Fruit fly (Drosophila melanogaster) whole organism, prepupa: ENCODE results near the gene CG14174.
A peak's percentile ranks its signal among the peaks of the same experiment; 100 is the strongest.

Experiments
- CG11762 ChIP-seq: fragments of 200-800 bp; sonication (Bioruptor generic); optimal IDR thresholded peaks from 3 replicates; lab custom pipeline; 2016; ENCODE audit warnings: missing biosample characterization, missing genetic modification characterization; ENCODE audit not compliant: insufficient read depth
- CG1621 ChIP-seq: fragments of 200-800 bp; sonication (Bioruptor generic); optimal IDR thresholded peaks from 3 replicates; lab custom pipeline; 2018; ENCODE audit warnings: missing biosample characterization, mild to moderate bottlenecking, missing genetic modification characterization
- CG31627 ChIP-seq: fragments of 200-800 bp; sonication (Bioruptor generic); optimal IDR thresholded peaks from 3 replicates; lab custom pipeline; 2016; ENCODE audit warnings: missing biosample characterization, missing genetic modification characterization
- CG32006 ChIP-seq: fragments of 200-800 bp; sonication (Bioruptor generic); optimal IDR thresholded peaks from 3 replicates; lab custom pipeline; 2017; ENCODE audit warnings: missing biosample characterization, mild to moderate bottlenecking, missing genetic modification characterization
- CG34406 ChIP-seq: fragments of 200-800 bp; sonication (Bioruptor generic); optimal IDR thresholded peaks from 3 replicates; lab custom pipeline; 2016; ENCODE audit warnings: missing biosample characterization, missing genetic modification characterization
- CG3919 ChIP-seq: fragments of 200-800 bp; sonication (Bioruptor generic); optimal IDR thresholded peaks from 3 replicates; lab custom pipeline; 2016; ENCODE audit warnings: missing biosample characterization, missing genetic modification characterization
- CG4318 ChIP-seq: fragments of 200-800 bp; sonication (Bioruptor generic); optimal IDR thresholded peaks from 3 replicates; lab custom pipeline; 2017; ENCODE audit warnings: missing biosample characterization, mild to moderate bottlenecking, missing genetic modification characterization
- CG6163 ChIP-seq: fragments of 200-800 bp; sonication (Bioruptor generic); IDR thresholded peaks from 3 replicates; pipeline ENCODE4 v1.3.6; 2022; ENCODE audit warnings: missing biosample characterization, missing genetic modification characterization
- CG6854 ChIP-seq: fragments of 200-800 bp; sonication (Bioruptor generic); optimal IDR thresholded peaks from 2 replicates; lab custom pipeline; 2017; ENCODE audit warnings: missing biosample characterization, mild to moderate bottlenecking, missing genetic modification characterization
- CG7368 ChIP-seq: fragments of 200-800 bp; sonication (Bioruptor generic); optimal IDR thresholded peaks from 3 replicates; lab custom pipeline; 2016; ENCODE audit warnings: missing biosample characterization, missing genetic modification characterization
- CG8319 ChIP-seq: fragments of 200-800 bp; sonication (Bioruptor generic); optimal IDR thresholded peaks from 3 replicates; lab custom pipeline; 2016; ENCODE audit warnings: missing biosample characterization, missing genetic modification characterization
- CG9139 ChIP-seq: fragments of 200-800 bp; sonication (Bioruptor generic); optimal IDR thresholded peaks from 3 replicates; lab custom pipeline; 2017; ENCODE audit warnings: missing biosample characterization, mild to moderate bottlenecking, missing genetic modification characterization
- Eip75B ChIP-seq: fragments of 200-800 bp; sonication (Bioruptor generic); optimal IDR thresholded peaks from 3 replicates; lab custom pipeline; 2016; ENCODE audit warnings: missing biosample characterization, missing genetic modification characterization
- Eip78C ChIP-seq: fragments of 200-800 bp; sonication (Bioruptor generic); peaks from one replicate; lab custom pipeline; 2016; ENCODE audit warnings: missing biosample characterization, missing genetic modification characterization
- Ets96B ChIP-seq: fragments of 200-800 bp; optimal IDR thresholded peaks from 2 replicates; lab custom pipeline; 2019; ENCODE audit warnings: missing biosample characterization, mild to moderate bottlenecking, missing genetic modification characterization, moderate library complexity
- Gug ChIP-seq: fragments of 200-800 bp; sonication (Bioruptor generic); IDR thresholded peaks from 2 replicates; pipeline ENCODE4 v1.3.6; 2022; ENCODE audit warnings: missing biosample characterization, missing genetic modification characterization
- Hr38 ChIP-seq: sonication (Bioruptor generic); optimal IDR thresholded peaks from 2 replicates; lab custom pipeline; 2016; ENCODE audit warnings: missing biosample characterization, missing genetic modification characterization
- Hr4 ChIP-seq: fragments of 200-800 bp; sonication (Bioruptor generic); optimal IDR thresholded peaks from 3 replicates; lab custom pipeline; 2016; ENCODE audit warnings: missing biosample characterization, missing genetic modification characterization
- Lpt ChIP-seq: fragments of 200-800 bp; sonication (Bioruptor generic); optimal IDR thresholded peaks from 3 replicates; lab custom pipeline; 2016; ENCODE audit warnings: missing biosample characterization, missing genetic modification characterization
- OdsH ChIP-seq: fragments of 200-800 bp; sonication (Bioruptor generic); optimal IDR thresholded peaks from 3 replicates; lab custom pipeline; 2016; ENCODE audit warnings: missing biosample characterization, missing genetic modification characterization
- Sox102F ChIP-seq: fragments of 200-800 bp; sonication (Bioruptor generic); optimal IDR thresholded peaks from 2 replicates; lab custom pipeline; 2016; ENCODE audit warnings: missing biosample characterization, mild to moderate bottlenecking, missing genetic modification characterization
- Sox14 ChIP-seq: fragments of 200-800 bp; sonication (Bioruptor generic); optimal IDR thresholded peaks from 3 replicates; lab custom pipeline; 2016; ENCODE audit warnings: missing biosample characterization, missing genetic modification characterization
- Sox15 ChIP-seq: fragments of 200-800 bp; sonication (Bioruptor generic); optimal IDR thresholded peaks from 3 replicates; lab custom pipeline; 2016; ENCODE audit warnings: missing biosample characterization, missing genetic modification characterization
- achi ChIP-seq: fragments of 200-800 bp; sonication (Bioruptor generic); optimal IDR thresholded peaks from 3 replicates; lab custom pipeline; 2016; ENCODE audit warnings: missing biosample characterization, missing genetic modification characterization
- acj6 ChIP-seq: fragments of 200-800 bp; sonication (Bioruptor generic); optimal IDR thresholded peaks from 3 replicates; lab custom pipeline; 2016; ENCODE audit warnings: missing biosample characterization, missing genetic modification characterization
- cyc ChIP-seq: fragments of 200-800 bp; sonication (Bioruptor generic); optimal IDR thresholded peaks from 3 replicates; lab custom pipeline; 2016; ENCODE audit warnings: missing biosample characterization, missing genetic modification characterization
- dac ChIP-seq: fragments of 200-800 bp; sonication (Bioruptor generic); optimal IDR thresholded peaks from 2 replicates; lab custom pipeline; 2017; ENCODE audit warnings: missing biosample characterization, mild to moderate bottlenecking, missing genetic modification characterization
- dsx ChIP-seq: fragments of 200-800 bp; optimal IDR thresholded peaks from 3 replicates; lab custom pipeline; 2019; ENCODE audit warnings: missing biosample characterization, mild to moderate bottlenecking, missing genetic modification characterization, moderate library complexity; ENCODE audit not compliant: poor library complexity, severe bottlenecking
- eg ChIP-seq: fragments of 200-800 bp; sonication (Bioruptor generic); IDR thresholded peaks from 3 replicates; pipeline ENCODE4 v1.3.6; 2022; ENCODE audit warnings: missing biosample characterization, missing genetic modification characterization
- fd85E ChIP-seq: fragments of 200-800 bp; sonication (Bioruptor generic); optimal IDR thresholded peaks from 3 replicates; lab custom pipeline; 2016; ENCODE audit warnings: missing biosample characterization, missing genetic modification characterization
- fkh ChIP-seq: fragments of 200-800 bp; sonication (Bioruptor generic); optimal IDR thresholded peaks from 3 replicates; lab custom pipeline; 2017; ENCODE audit warnings: missing biosample characterization, mild to moderate bottlenecking, missing genetic modification characterization, moderate library complexity
- lz ChIP-seq: fragments of 200-800 bp; sonication (Bioruptor generic); optimal IDR thresholded peaks from 3 replicates; lab custom pipeline; 2016; ENCODE audit warnings: missing biosample characterization, missing genetic modification characterization
- net ChIP-seq: fragments of 200-800 bp; sonication (Bioruptor generic); optimal IDR thresholded peaks from 3 replicates; lab custom pipeline; 2016; ENCODE audit warnings: missing biosample characterization, missing genetic modification characterization
- pdm3 ChIP-seq: fragments of 200-800 bp; sonication (Bioruptor generic); optimal IDR thresholded peaks from 3 replicates; lab custom pipeline; 2016; ENCODE audit warnings: missing biosample characterization, missing genetic modification characterization
- ss ChIP-seq, 2 experiments: fragments of 200-800 bp; sonication (Bioruptor generic); optimal IDR thresholded peaks; 2 replicates in 1 of 2; 3 replicates in 1 of 2; lab custom pipeline; 2017 to 2018; ENCODE audit warnings: mild to moderate bottlenecking in 2 of 2, missing biosample characterization in 2 of 2, missing genetic modification characterization in 2 of 2, moderate library complexity in 1 of 2
- svp ChIP-seq: fragments of 200-800 bp; sonication (Bioruptor generic); peaks from one replicate; lab custom pipeline; 2016; ENCODE audit warnings: missing biosample characterization, missing genetic modification characterization
- vri ChIP-seq: fragments of 200-800 bp; sonication (Bioruptor generic); optimal IDR thresholded peaks from 3 replicates; lab custom pipeline; 2016; ENCODE audit warnings: missing biosample characterization, mild to moderate bottlenecking, missing genetic modification characterization

Gene CG14174

DNA sequence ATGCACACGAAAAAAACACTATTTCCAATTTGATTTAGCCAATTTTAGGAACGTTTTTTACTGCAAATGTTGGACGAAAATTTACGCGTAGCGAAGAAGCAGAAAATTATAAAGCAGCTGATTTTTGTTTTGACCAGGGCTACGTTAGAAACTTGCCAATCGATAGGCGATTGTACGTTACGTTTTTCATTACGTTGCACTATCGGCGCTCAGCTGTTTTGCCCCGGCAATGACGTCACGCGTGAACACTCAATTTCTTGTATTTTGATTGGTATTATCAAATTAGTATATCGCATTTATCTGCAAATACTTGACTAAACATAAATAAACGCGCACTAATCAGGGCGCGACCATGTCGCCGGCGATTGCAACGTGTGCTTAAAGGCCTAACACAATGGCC, 40.1 kb upstream of the CG14174 start, which contains the start of the genes fry and CG16717:
TSS of gene fry (minus strand) at position 110 of the 400 bp plus-strand sequence.
TSS of gene CG16717 (plus strand) at position 208 of the 400 bp plus-strand sequence.
- peak; percentile 7 for TF ChIP-seq Eip78C (GFP tag; lab: Kevin White, UChicago)
- no peak for TF ChIP-seq CG34406
- TF ChIP-seq vri (GFP tag; lab: Kevin White, UChicago) = peak; percentile 47
- no peak for TF ChIP-seq Sox102F (GFP tag; lab: Kevin White, UChicago)
- TF ChIP-seq eg (GFP tag; lab: Robert Waterston, UW) = no peak
- no peak for TF ChIP-seq CG32006

DNA sequence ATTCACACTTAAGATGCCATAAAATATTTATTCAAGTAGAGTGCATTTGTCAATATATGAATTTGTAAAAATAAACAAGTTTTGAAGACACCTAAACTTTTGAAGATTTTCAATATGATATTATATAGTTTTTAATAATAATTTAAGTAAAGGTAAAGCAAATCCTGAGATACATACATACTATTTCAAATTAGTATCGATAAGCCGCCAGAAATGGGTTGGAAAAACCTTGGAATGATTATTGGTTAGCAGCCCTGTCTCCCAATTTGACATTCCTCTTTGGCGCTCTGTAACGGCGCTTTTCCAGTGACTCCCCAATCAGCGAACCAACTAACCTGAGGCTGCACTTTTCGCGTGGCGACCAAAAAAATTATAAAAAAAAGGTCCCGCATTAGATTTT, 38.2 kb upstream of the CG14174 start, which contains the start of gene alphaTub67C:
TSS of gene alphaTub67C (plus strand) at position 301 of the 400 bp plus-strand sequence.
- TF ChIP-seq CG1621 (tag; lab: Kevin White, UChicago) = no peak
- no peak for TF ChIP-seq CG9139 (GFP tag; lab: Kevin White, UChicago)
- no peak for TF ChIP-seq CG4318 (GFP tag; lab: Kevin White, UChicago)
- TF ChIP-seq CG32006 = no peak
- no peak for TF ChIP-seq CG7368 (GFP tag; lab: Kevin White, UChicago)
- no peak for TF ChIP-seq Gug (GFP tag; lab: Robert Waterston, UW)
- TF ChIP-seq CG11762 (GFP tag; lab: Kevin White, UChicago) = no peak
- no peak for TF ChIP-seq Sox102F (GFP tag; lab: Kevin White, UChicago)
- TF ChIP-seq dsx (GFP tag; lab: Kevin White, UChicago) = no peak
- TF ChIP-seq Eip78C (GFP tag; lab: Kevin White, UChicago) = no peak
- TF ChIP-seq CG34406 = no peak
- no peak for TF ChIP-seq dac (GFP tag; lab: Kevin White, UChicago)
- TF ChIP-seq Eip75B (GFP tag; lab: Kevin White, UChicago) = no peak

DNA sequence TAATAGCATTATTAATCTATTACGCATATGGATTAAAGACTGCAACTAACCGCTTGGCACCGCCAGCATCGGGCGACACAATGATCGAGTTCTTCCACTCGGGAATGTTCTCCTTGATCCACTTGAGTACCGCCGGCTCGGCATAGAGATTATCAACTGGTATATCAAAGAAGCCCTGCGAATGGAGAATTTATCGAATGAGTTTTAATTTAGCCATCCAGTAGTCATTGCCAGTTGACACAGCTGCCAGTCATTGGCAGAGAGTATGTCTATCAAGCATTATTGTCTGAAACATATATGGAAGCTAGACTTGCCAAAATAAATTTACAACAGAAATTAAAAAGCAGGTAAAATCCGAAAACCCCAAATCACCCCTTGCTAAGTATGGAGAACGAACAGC, 34.3 kb upstream of the CG14174 start, which contains the start of gene CG16719:
TSS of gene CG16719 (plus strand) at position 301 of the 400 bp plus-strand sequence.
- no peak for TF ChIP-seq vri (GFP tag; lab: Kevin White, UChicago)
- TF ChIP-seq, all 60 proteins: peak for 0

DNA sequence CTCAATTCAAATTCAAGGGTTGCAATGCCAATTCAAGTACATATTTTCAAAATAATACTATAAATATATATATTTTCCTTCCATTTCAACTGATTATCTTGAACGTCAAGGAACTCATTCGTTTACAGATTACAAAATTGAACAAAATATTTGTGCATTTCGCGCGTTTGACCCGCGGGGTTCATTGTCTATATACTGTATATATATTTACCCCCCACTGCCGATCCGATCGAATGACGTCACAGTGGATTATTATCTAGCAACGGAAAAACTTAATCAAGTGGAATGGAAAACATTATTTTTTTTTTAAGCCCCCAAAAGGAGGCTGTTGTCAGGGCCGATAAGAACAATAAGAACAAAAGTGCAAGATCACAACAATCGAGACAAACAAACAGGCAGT, 31.6 kb upstream of the CG14174 start:
- TF ChIP-seq Ets96B (tag; lab: Kevin White, UChicago) = no peak
- no peak for TF ChIP-seq fd85E (GFP tag; lab: Kevin White, UChicago)
- no peak for TF ChIP-seq Hr4 (GFP tag; lab: Kevin White, UChicago)
- TF ChIP-seq CG6163 (GFP tag; lab: Robert Waterston, UW) = no peak
- no peak for TF ChIP-seq CG4318 (GFP tag; lab: Kevin White, UChicago)
- TF ChIP-seq cyc (GFP tag; lab: Kevin White, UChicago) = no peak
- TF ChIP-seq net (GFP tag; lab: Kevin White, UChicago) = no peak
- TF ChIP-seq svp (GFP tag; lab: Kevin White, UChicago) = peak; percentile 95

DNA sequence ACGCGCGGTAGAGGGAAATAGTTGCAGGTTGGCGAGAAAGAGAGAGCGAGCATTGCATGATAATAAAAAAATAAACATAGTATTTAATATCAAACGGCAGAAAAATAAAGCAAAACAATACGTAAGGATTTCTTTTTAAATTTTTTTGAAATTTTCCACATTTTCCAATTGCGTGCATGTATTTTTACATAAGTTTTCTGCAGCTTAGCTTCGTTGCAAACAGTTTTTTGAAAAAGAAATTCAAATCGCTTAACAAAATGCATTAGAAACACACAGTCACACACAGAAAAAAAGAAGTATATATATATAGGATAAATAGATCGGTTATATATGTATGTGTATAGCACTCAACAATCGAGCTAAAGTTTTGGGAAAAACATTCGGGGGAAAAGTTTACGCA, 30.5 kb upstream of the CG14174 start:
- no peak for TF ChIP-seq Sox15 (GFP tag; lab: Kevin White, UChicago)

DNA sequence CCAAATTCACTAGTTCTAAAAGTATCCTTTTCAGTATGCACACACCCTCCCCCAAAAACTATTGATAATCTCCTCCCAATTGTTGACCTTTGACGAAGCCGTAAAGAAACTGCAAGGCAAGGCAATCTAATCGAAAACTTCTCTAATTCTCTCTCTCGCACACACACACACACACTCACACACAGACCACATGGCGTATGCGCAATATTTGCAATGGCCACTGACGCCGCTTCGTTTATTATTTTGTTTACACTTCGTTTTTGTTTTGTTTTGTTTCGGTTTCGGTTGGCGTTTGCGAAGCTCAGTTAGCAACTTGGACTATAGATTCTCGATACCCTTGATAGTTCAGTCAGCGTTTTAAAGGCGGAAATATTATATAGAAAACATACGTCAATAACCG, 29.3 kb upstream of the CG14174 start:
- TF ChIP-seq fkh (GFP tag; lab: Kevin White, UChicago) = peak; percentile 63
- no peak for TF ChIP-seq CG31627
- TF ChIP-seq acj6 = no peak

DNA sequence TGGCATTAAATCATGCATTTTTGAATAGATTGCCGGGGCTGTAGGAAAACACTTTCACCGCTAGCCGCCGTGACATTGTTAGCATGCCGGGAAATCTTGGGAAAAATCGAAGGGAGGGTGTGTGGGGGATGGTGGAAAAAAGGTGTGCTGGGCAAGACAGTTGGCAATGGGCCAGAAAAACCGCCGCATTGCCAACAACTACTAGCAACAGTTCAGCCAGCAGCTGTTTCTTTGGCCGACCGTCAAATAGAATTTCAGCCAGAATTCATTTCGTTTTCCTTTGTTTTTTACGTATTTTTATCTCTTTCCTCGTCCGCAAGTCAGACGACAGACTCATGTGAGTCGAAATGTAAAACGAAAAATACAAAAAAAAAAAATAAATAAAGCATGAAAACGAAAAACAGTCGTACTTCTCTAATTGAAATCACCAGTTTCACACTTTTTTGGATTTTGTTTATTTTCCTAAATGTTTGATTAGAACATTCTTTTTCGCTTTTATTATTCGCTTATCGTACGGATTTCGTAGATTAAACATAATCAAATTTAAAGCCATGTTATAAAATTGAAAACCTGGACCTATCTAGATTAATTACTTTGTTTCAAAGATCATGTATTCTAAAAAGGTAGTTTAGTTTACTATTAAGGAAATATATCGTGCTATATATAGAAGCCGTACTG, 28.2 kb upstream of the CG14174 start:
- TF ChIP-seq achi (GFP tag; lab: Kevin White, UChicago) (no peak), lz (GFP tag; lab: Kevin White, UChicago) (peak; percentile 12), ss (GFP tag; optimal IDR thresholded peaks at IDR 0.05; lab: Kevin White, UChicago) (no peak), Sox102F (GFP tag; lab: Kevin White, UChicago) (no peak), pdm3 (GFP tag; lab: Kevin White, UChicago) (no peak), eg (GFP tag; lab: Robert Waterston, UW) (0 out of 3 replicates have a peak, but pooled peaks have one; percentile 44), Sox14 (GFP tag; lab: Kevin White, UChicago) (peak; percentile 0), svp (GFP tag; lab: Kevin White, UChicago) (no peak), fd85E (GFP tag; lab: Kevin White, UChicago) (no peak), Lpt (GFP tag; lab: Kevin White, UChicago) (no peak), cyc (GFP tag; lab: Kevin White, UChicago) (no peak), fkh (GFP tag; lab: Kevin White, UChicago) (no peak), OdsH (peak; percentile 5), CG6854 (no peak), dac (GFP tag; lab: Kevin White, UChicago) (no peak), Sox15 (GFP tag; lab: Kevin White, UChicago) (no peak), Hr38 (no peak), CG8319 (GFP tag; lab: Kevin White, UChicago) (no peak), CG3919 (GFP tag; lab: Kevin White, UChicago) (no peak)
